Worm (Caenorhabditis elegans): ENCODE data around the gene F20G2.3.

ce11 chrV:13816877-13817276 is 48.6 kb upstream of the F20G2.3 start, which contains the start of gene F55B12.2:
- TF ChIP-seq nhr-77 (tag; optimal IDR thresholded peaks at IDR 0.05) (no peak), unc-62 (GFP tag; optimal IDR thresholded peaks at IDR 0.05) (no peak), F13H6.1 (tag; optimal IDR thresholded peaks at IDR 0.05) (no peak), lsy-2 (tag; optimal IDR thresholded peaks at IDR 0.05) (no peak), R02D3.7 (tag; optimal IDR thresholded peaks at IDR 0.05) (no peak), nhr-11 (tag; optimal IDR thresholded peaks at IDR 0.05) (no peak), snpc-4 (tag; optimal IDR thresholded peaks at IDR 0.05) (no peak), lin-39 (tag; optimal IDR thresholded peaks at IDR 0.05) (no peak), fos-1 (tag; optimal IDR thresholded peaks at IDR 0.05) (no peak)
